Fruit fly (Drosophila melanogaster) whole organism, prepupa: Measurements from ENCODE around the gene CG17264.

Source experiments
- CG10631 ChIP-seq: fragments of 200-800 bp; sonication (Bioruptor generic); optimal IDR thresholded peaks from 2 replicates; lab custom pipeline; 2016; ENCODE audit warnings: missing biosample characterization, missing genetic modification characterization
- CG10669 ChIP-seq: fragments of 200-800 bp; sonication (Bioruptor generic); optimal IDR thresholded peaks from 3 replicates; lab custom pipeline; 2018; ENCODE audit warnings: missing biosample characterization, mild to moderate bottlenecking, missing genetic modification characterization, moderate library complexity
- CG15336 ChIP-seq: fragments of 200-800 bp; sonication (Bioruptor generic); IDR thresholded peaks from 2 replicates; pipeline ENCODE4 v1.3.6; 2022; ENCODE audit warnings: missing biosample characterization, missing genetic modification characterization
- CG1621 ChIP-seq: fragments of 200-800 bp; sonication (Bioruptor generic); optimal IDR thresholded peaks from 3 replicates; lab custom pipeline; 2018; ENCODE audit warnings: missing biosample characterization, mild to moderate bottlenecking, missing genetic modification characterization
- CG3032 ChIP-seq: fragments of 200-800 bp; optimal IDR thresholded peaks from 2 replicates; lab custom pipeline; 2019; ENCODE audit warnings: missing biosample characterization, mild to moderate bottlenecking, missing genetic modification characterization, moderate library complexity
- CG31627 ChIP-seq: fragments of 200-800 bp; sonication (Bioruptor generic); optimal IDR thresholded peaks from 3 replicates; lab custom pipeline; 2016; ENCODE audit warnings: missing biosample characterization, missing genetic modification characterization
- CG32006 ChIP-seq: fragments of 200-800 bp; sonication (Bioruptor generic); optimal IDR thresholded peaks from 3 replicates; lab custom pipeline; 2017; ENCODE audit warnings: missing biosample characterization, mild to moderate bottlenecking, missing genetic modification characterization
- CG34406 ChIP-seq: fragments of 200-800 bp; sonication (Bioruptor generic); optimal IDR thresholded peaks from 3 replicates; lab custom pipeline; 2016; ENCODE audit warnings: missing biosample characterization, missing genetic modification characterization
- CG3919 ChIP-seq: fragments of 200-800 bp; sonication (Bioruptor generic); optimal IDR thresholded peaks from 3 replicates; lab custom pipeline; 2016; ENCODE audit warnings: missing biosample characterization, missing genetic modification characterization
- CG4318 ChIP-seq: fragments of 200-800 bp; sonication (Bioruptor generic); optimal IDR thresholded peaks from 3 replicates; lab custom pipeline; 2017; ENCODE audit warnings: missing biosample characterization, mild to moderate bottlenecking, missing genetic modification characterization
- CG6163 ChIP-seq: fragments of 200-800 bp; sonication (Bioruptor generic); IDR thresholded peaks from 3 replicates; pipeline ENCODE4 v1.3.6; 2022; ENCODE audit warnings: missing biosample characterization, missing genetic modification characterization
- CG6276 ChIP-seq: fragments of 200-800 bp; sonication (Bioruptor generic); optimal IDR thresholded peaks from 2 replicates; lab custom pipeline; 2017; ENCODE audit warnings: missing biosample characterization, mild to moderate bottlenecking, missing genetic modification characterization
- CG6792 ChIP-seq: fragments of 200-800 bp; sonication (Bioruptor generic); optimal IDR thresholded peaks from 3 replicates; lab custom pipeline; 2016; ENCODE audit warnings: missing biosample characterization, missing genetic modification characterization
- CG6854 ChIP-seq: fragments of 200-800 bp; sonication (Bioruptor generic); optimal IDR thresholded peaks from 2 replicates; lab custom pipeline; 2017; ENCODE audit warnings: missing biosample characterization, mild to moderate bottlenecking, missing genetic modification characterization
- CG8119 ChIP-seq: fragments of 200-800 bp; sonication (Bioruptor generic); IDR thresholded peaks from 3 replicates; pipeline ENCODE4 v1.3.6; 2022; ENCODE audit warnings: missing biosample characterization, missing genetic modification characterization
- CG8319 ChIP-seq: fragments of 200-800 bp; sonication (Bioruptor generic); optimal IDR thresholded peaks from 3 replicates; lab custom pipeline; 2016; ENCODE audit warnings: missing biosample characterization, missing genetic modification characterization
- CG8632 ChIP-seq: fragments of 200-800 bp; sonication (Bioruptor generic); optimal IDR thresholded peaks from 3 replicates; lab custom pipeline; 2016; ENCODE audit warnings: missing biosample characterization, missing genetic modification characterization
- Eip75B ChIP-seq: fragments of 200-800 bp; sonication (Bioruptor generic); optimal IDR thresholded peaks from 3 replicates; lab custom pipeline; 2016; ENCODE audit warnings: missing biosample characterization, missing genetic modification characterization
- Eip78C ChIP-seq: fragments of 200-800 bp; sonication (Bioruptor generic); peaks from one replicate; lab custom pipeline; 2016; ENCODE audit warnings: missing biosample characterization, missing genetic modification characterization
- Eip93F ChIP-seq: fragments of 200-800 bp; sonication (Bioruptor generic); optimal IDR thresholded peaks from 2 replicates; lab custom pipeline; 2016; ENCODE audit warnings: missing biosample characterization, mild to moderate bottlenecking, missing genetic modification characterization
- Ets21C ChIP-seq: fragments of 200-800 bp; sonication (Bioruptor generic); optimal IDR thresholded peaks from 3 replicates; lab custom pipeline; 2016; ENCODE audit warnings: missing biosample characterization, missing genetic modification characterization
- Ets96B ChIP-seq: fragments of 200-800 bp; optimal IDR thresholded peaks from 2 replicates; lab custom pipeline; 2019; ENCODE audit warnings: missing biosample characterization, mild to moderate bottlenecking, missing genetic modification characterization, moderate library complexity
- Gug ChIP-seq: fragments of 200-800 bp; sonication (Bioruptor generic); IDR thresholded peaks from 2 replicates; pipeline ENCODE4 v1.3.6; 2022; ENCODE audit warnings: missing biosample characterization, missing genetic modification characterization
- Hr38 ChIP-seq: sonication (Bioruptor generic); optimal IDR thresholded peaks from 2 replicates; lab custom pipeline; 2016; ENCODE audit warnings: missing biosample characterization, missing genetic modification characterization
- Hr4 ChIP-seq: fragments of 200-800 bp; sonication (Bioruptor generic); optimal IDR thresholded peaks from 3 replicates; lab custom pipeline; 2016; ENCODE audit warnings: missing biosample characterization, missing genetic modification characterization
- Lpt ChIP-seq: fragments of 200-800 bp; sonication (Bioruptor generic); optimal IDR thresholded peaks from 3 replicates; lab custom pipeline; 2016; ENCODE audit warnings: missing biosample characterization, missing genetic modification characterization
- Met ChIP-seq: fragments of 200-800 bp; sonication (Bioruptor generic); optimal IDR thresholded peaks from 3 replicates; lab custom pipeline; 2016; ENCODE audit warnings: missing biosample characterization, missing genetic modification characterization
- OdsH ChIP-seq: fragments of 200-800 bp; sonication (Bioruptor generic); optimal IDR thresholded peaks from 3 replicates; lab custom pipeline; 2016; ENCODE audit warnings: missing biosample characterization, missing genetic modification characterization
- Smox ChIP-seq: fragments of 200-800 bp; sonication (Bioruptor generic); optimal IDR thresholded peaks from 3 replicates; lab custom pipeline; 2016; ENCODE audit warnings: missing biosample characterization, missing genetic modification characterization
- Sox102F ChIP-seq: fragments of 200-800 bp; sonication (Bioruptor generic); optimal IDR thresholded peaks from 2 replicates; lab custom pipeline; 2016; ENCODE audit warnings: missing biosample characterization, mild to moderate bottlenecking, missing genetic modification characterization
- Sox14 ChIP-seq: fragments of 200-800 bp; sonication (Bioruptor generic); optimal IDR thresholded peaks from 3 replicates; lab custom pipeline; 2016; ENCODE audit warnings: missing biosample characterization, missing genetic modification characterization
- achi ChIP-seq: fragments of 200-800 bp; sonication (Bioruptor generic); optimal IDR thresholded peaks from 3 replicates; lab custom pipeline; 2016; ENCODE audit warnings: missing biosample characterization, missing genetic modification characterization
- acj6 ChIP-seq: fragments of 200-800 bp; sonication (Bioruptor generic); optimal IDR thresholded peaks from 3 replicates; lab custom pipeline; 2016; ENCODE audit warnings: missing biosample characterization, missing genetic modification characterization
- dac ChIP-seq: fragments of 200-800 bp; sonication (Bioruptor generic); optimal IDR thresholded peaks from 2 replicates; lab custom pipeline; 2017; ENCODE audit warnings: missing biosample characterization, mild to moderate bottlenecking, missing genetic modification characterization
- dsx ChIP-seq: fragments of 200-800 bp; optimal IDR thresholded peaks from 3 replicates; lab custom pipeline; 2019; ENCODE audit warnings: missing biosample characterization, mild to moderate bottlenecking, missing genetic modification characterization, moderate library complexity; ENCODE audit not compliant: poor library complexity, severe bottlenecking
- eg ChIP-seq: fragments of 200-800 bp; sonication (Bioruptor generic); IDR thresholded peaks from 3 replicates; pipeline ENCODE4 v1.3.6; 2022; ENCODE audit warnings: missing biosample characterization, missing genetic modification characterization
- fd59A ChIP-seq: fragments of 200-800 bp; sonication (Bioruptor generic); optimal IDR thresholded peaks from 2 replicates; lab custom pipeline; 2017; ENCODE audit warnings: missing biosample characterization, mild to moderate bottlenecking, missing genetic modification characterization, missing genetic modification reagents
- fkh ChIP-seq: fragments of 200-800 bp; sonication (Bioruptor generic); optimal IDR thresholded peaks from 3 replicates; lab custom pipeline; 2017; ENCODE audit warnings: missing biosample characterization, mild to moderate bottlenecking, missing genetic modification characterization, moderate library complexity
- lz ChIP-seq: fragments of 200-800 bp; sonication (Bioruptor generic); optimal IDR thresholded peaks from 3 replicates; lab custom pipeline; 2016; ENCODE audit warnings: missing biosample characterization, missing genetic modification characterization
- net ChIP-seq: fragments of 200-800 bp; sonication (Bioruptor generic); optimal IDR thresholded peaks from 3 replicates; lab custom pipeline; 2016; ENCODE audit warnings: missing biosample characterization, missing genetic modification characterization
- pdm3 ChIP-seq: fragments of 200-800 bp; sonication (Bioruptor generic); optimal IDR thresholded peaks from 3 replicates; lab custom pipeline; 2016; ENCODE audit warnings: missing biosample characterization, missing genetic modification characterization
- salr ChIP-seq, 2 experiments: fragments of 200-800 bp; sonication (Bioruptor generic); optimal IDR thresholded peaks; 3 replicates each; lab custom pipeline; 2016 to 2018; ENCODE audit warnings: missing biosample characterization in 2 of 2, missing genetic modification characterization in 2 of 2, mild to moderate bottlenecking in 1 of 2
- spab ChIP-seq: fragments of 200-800 bp; sonication (Bioruptor generic); optimal IDR thresholded peaks from 2 replicates; lab custom pipeline; 2017; ENCODE audit warnings: missing biosample characterization, mild to moderate bottlenecking, missing genetic modification characterization, missing genetic modification reagents
- topi ChIP-seq: fragments of 200-800 bp; sonication (Bioruptor generic); optimal IDR thresholded peaks from 3 replicates; lab custom pipeline; 2016; ENCODE audit warnings: missing biosample characterization, missing genetic modification characterization
- vri ChIP-seq: fragments of 200-800 bp; sonication (Bioruptor generic); optimal IDR thresholded peaks from 3 replicates; lab custom pipeline; 2016; ENCODE audit warnings: missing biosample characterization, mild to moderate bottlenecking, missing genetic modification characterization

The CG17264 gene

DNA sequence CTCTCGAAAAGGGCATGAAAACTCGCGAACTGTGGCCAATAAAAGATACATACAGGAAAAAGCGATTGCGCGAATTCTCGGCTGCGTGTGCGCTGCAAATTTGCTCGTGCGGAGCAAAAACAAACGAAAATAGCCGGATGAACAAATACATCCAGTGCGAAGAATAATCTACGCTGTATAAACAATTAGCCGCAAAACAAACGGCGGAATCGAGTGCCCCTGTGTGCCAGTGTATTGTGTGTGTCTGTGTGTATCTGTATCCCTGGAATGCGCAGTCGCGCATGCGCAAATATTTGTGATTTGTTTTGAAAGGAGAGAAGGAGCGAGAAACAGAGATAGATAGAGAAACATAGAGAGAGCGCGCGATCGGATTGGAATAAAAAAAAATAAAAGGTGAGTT lies 18.7 kb upstream of the CG17264 start:
- TF ChIP-seq Ets96B (tag; lab: Kevin White, UChicago) = no peak
- TF ChIP-seq CG10631 (GFP tag; lab: Kevin White, UChicago) = no peak
- TF ChIP-seq Eip78C = peak; percentile 38
- TF ChIP-seq CG6163 (GFP tag; lab: Robert Waterston, UW) = no peak
- 0 out of 3 replicates have a peak, but pooled peaks have one; percentile 9 for TF ChIP-seq eg (GFP tag; lab: Robert Waterston, UW)
- peak; percentile 69 for TF ChIP-seq fkh
- no peak for TF ChIP-seq Sox14 (GFP tag; lab: Kevin White, UChicago)

dm6 chr2L:3000517-3000934 lies 17.8 kb upstream of the CG17264 start:
- TF ChIP-seq dac (GFP tag; lab: Kevin White, UChicago) (no peak), CG34406 (GFP tag; lab: Kevin White, UChicago) (no peak)

dm6 chr2L:3001953-3002352 lies 16.4 kb upstream of the CG17264 start:
- TF ChIP-seq CG4318 (GFP tag; lab: Kevin White, UChicago) = peak; percentile 20
- TF ChIP-seq CG6276 = peak; percentile 63
- TF ChIP-seq CG15336 = peak; percentile 69
- peak; percentile 70 for TF ChIP-seq CG8119 (GFP tag; lab: Robert Waterston, UW)
- peak; percentile 17 for TF ChIP-seq pdm3 (GFP tag; lab: Kevin White, UChicago)
- no peak for TF ChIP-seq spab (GFP tag; lab: Kevin White, UChicago)
- TF ChIP-seq achi (GFP tag; lab: Kevin White, UChicago) = peak; percentile 1
- TF ChIP-seq CG10669 (GFP tag; lab: Kevin White, UChicago) = no peak
- peak; percentile 58; the same call in 2 of the 3 replicates for TF ChIP-seq eg (GFP tag; lab: Robert Waterston, UW)
- TF ChIP-seq acj6 (GFP tag; lab: Kevin White, UChicago) = no peak
- TF ChIP-seq Eip78C = peak; percentile 79
- TF ChIP-seq CG31627 (GFP tag; lab: Kevin White, UChicago) = no peak
- peak; percentile 29 for TF ChIP-seq OdsH (GFP tag; lab: Kevin White, UChicago)
- TF ChIP-seq Lpt (GFP tag; lab: Kevin White, UChicago) = peak; percentile 54
- TF ChIP-seq CG6163 (GFP tag; lab: Robert Waterston, UW) = peak; percentile 59; the same call in 2 of the 3 replicates
- peak; percentile 36 for TF ChIP-seq Hr4 (GFP tag; lab: Kevin White, UChicago)
- TF ChIP-seq salr (GFP tag; optimal IDR thresholded peaks at IDR 0.05; lab: Kevin White, UChicago) = peak in 1 of 2 experiments; percentile 36
- TF ChIP-seq CG32006 (GFP tag; lab: Kevin White, UChicago) = peak; percentile 72

DNA sequence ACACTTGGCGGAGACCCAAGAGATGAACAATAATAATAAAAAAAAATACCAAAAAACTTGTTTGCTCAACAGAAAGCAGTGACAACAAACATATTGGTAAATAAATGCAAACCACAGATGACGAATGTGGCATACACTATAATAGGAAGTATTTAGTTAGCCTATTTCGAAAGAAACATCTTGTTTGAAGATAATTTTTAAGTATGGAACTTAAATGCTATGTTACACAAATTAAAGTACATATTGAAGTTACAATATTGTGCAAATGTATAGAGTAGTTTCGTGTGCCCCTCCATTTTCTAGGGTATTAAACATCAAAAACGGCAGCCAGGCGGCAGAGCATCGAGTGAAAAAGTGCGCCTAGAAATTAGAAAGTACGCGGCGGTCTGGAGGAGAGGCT lies 14.9 kb upstream of the CG17264 start:
- TF ChIP-seq Ets21C (GFP tag; lab: Kevin White, UChicago) (no peak), lz (GFP tag; lab: Kevin White, UChicago) (no peak), Gug (peak; percentile 63), dsx (no peak), Met (GFP tag; lab: Kevin White, UChicago) (no peak), eg (GFP tag; lab: Robert Waterston, UW) (peak; percentile 83), CG8319 (GFP tag; lab: Kevin White, UChicago) (no peak), Hr38 (no peak), Eip78C (peak; percentile 86), dac (GFP tag; lab: Kevin White, UChicago) (peak; percentile 69), CG10631 (GFP tag; lab: Kevin White, UChicago) (no peak), CG31627 (GFP tag; lab: Kevin White, UChicago) (no peak), CG6276 (peak; percentile 85), CG3032 (no peak), net (GFP tag; lab: Kevin White, UChicago) (peak; percentile 28), topi (GFP tag; lab: Kevin White, UChicago) (no peak), CG3919 (GFP tag; lab: Kevin White, UChicago) (peak; percentile 46), fkh (peak; percentile 7), CG32006 (GFP tag; lab: Kevin White, UChicago) (peak; percentile 94), fd59A (GFP tag; lab: Kevin White, UChicago) (no peak), Eip75B (GFP tag; lab: Kevin White, UChicago) (peak; percentile 15), CG6792 (GFP tag; lab: Kevin White, UChicago) (no peak), CG1621 (tag; lab: Kevin White, UChicago) (no peak), CG8119 (GFP tag; lab: Robert Waterston, UW) (peak; percentile 93), acj6 (GFP tag; lab: Kevin White, UChicago) (peak; percentile 24), Sox102F (GFP tag; lab: Kevin White, UChicago) (no peak), Eip93F (GFP tag; lab: Kevin White, UChicago) (no peak), Smox (no peak), CG6854 (GFP tag; lab: Kevin White, UChicago) (no peak), CG8632 (GFP tag; lab: Kevin White, UChicago) (no peak), Lpt (GFP tag; lab: Kevin White, UChicago) (peak; percentile 11), vri (GFP tag; lab: Kevin White, UChicago) (no peak)
